Fruit fly (Drosophila melanogaster) whole organism, larva: ENCODE results near the gene CG31076.

Experiments
- noc ChIP-seq: fragments of 200-800 bp; sonication (Bioruptor generic); optimal IDR thresholded peaks from 3 replicates; lab custom pipeline; 2019; ENCODE audit warnings: missing biosample characterization, mild to moderate bottlenecking, missing genetic modification characterization, moderate library complexity

CG31076 gene

DNA sequence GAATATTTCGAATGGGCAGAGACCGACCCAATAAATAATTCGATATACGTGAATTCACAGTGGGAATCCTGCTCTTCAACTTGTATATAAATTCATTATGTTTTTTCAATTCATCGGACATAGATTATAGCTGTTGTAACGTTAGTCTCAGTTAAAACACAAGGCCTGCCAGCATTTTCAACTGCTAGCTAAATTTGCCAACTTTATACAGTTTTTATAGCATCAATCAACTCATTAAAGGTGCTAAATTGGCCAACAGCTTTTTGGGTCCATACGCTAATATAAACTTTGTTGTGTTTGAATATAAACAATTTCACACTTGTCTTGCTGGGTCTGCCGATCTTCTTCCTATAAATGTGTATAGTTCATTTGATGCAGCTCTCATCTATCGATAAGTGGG, 7.5 kb downstream of the CG31076 start:
- no peak for TF ChIP-seq noc (tag; lab: Kevin White, UChicago)

DNA sequence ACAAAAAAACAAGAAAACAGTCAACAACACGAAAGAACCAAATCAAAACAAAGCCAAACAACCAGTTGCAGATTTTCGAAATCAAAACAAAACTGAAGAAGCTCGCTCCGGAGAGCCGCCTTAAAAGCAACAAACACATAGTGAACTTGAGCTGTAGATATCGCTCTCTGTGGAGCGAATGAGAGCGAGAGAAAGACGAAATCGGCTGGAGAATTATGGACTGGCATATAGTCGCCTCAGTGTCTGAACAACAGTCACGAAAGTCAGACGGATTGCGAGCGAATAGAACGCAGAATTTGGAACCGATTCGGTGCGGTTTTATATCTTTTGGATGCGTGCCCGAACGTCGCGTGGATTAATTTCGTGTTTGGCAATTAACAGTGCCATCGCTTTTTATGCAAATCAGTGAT, 9.4 kb downstream of the CG31076 start:
- TF ChIP-seq noc (tag; lab: Kevin White, UChicago): peak; percentile 28

DNA sequence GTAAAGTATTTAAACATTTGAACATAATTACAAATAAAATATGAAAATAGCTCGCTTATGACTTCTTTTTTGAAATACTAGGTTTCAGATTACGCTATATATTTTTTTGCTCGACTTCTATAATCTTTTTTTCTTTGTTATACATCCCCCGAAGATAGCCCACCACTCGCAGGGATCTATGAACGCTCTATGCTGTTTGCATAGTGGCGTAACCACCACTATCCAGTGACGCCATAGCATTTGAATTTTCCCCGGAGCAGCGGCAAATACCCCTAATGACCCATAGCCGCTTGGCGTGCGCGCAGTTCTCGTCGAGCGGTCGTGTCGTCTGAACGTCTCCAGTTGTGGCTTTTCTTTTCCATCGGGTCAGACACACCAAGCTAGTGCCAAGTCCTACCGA, 11.4 kb downstream of the CG31076 start, which contains the start of the genes CG14253 and CG46313:
TSS of gene CG14253 (plus strand) at position 301 of the 400 bp plus-strand sequence.
TSS of gene CG46313 (plus strand) at position 301 of the 400 bp plus-strand sequence.
- TF ChIP-seq noc (tag; lab: Kevin White, UChicago): no peak

DNA sequence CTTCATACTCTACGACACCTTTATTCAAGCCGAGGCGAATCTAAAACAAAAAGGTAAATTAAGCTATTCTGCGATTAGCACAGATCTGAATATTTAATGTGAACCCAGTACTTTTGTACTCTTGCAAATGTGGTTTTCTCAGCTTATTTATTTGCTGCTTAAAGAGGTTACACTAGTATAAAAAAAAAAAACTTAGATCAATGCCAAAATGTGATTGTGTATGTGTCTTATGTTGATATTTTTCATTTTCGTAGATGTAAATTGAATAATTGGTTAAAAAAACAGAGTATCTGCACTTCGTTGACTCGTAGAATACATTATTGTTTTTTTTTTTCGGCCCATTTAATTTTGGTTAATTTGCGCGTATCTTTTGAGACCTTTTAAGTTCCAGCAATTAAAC, 19.9 kb downstream of the CG31076 start:
- TF ChIP-seq noc (tag; lab: Kevin White, UChicago): peak; percentile 77

DNA sequence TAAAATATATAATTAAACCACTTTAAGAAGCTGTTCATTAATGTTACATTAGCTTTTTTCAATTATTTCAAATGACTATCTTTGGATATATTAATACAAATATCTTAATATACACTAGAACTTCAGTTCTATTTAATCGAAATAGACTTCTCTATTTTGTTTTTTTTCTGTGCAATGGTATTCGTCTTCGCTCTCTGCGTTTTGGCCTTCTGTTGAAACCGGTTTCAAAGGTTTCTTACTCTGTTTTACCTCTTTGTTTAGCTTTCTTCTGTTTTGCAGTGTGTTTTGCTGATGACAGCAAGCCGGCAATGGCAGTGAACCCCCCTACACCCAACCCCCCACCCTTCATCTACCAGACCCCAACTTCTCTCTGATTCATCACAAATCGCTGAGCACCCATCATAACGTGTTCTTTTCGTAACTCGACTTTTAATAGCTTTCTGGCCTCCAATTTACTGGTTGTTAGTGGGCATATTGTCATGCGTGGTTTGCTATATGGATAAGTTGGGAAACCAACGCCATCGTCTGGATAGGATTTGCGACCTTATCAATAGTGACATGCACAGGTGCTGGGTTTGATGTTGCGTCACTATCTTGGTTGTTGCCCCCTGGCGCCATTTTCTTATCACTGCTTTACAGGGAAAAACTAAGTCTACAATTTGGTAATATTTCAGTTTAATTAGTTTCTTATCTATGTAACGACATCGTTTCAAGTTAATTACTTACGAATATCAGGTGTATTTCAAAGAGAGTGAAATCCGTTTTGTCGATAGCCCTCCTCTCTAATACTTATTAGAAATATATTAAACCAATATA, 20.6 kb downstream of the CG31076 start:
- peak; percentile 2 for TF ChIP-seq noc (tag; lab: Kevin White, UChicago)

DNA sequence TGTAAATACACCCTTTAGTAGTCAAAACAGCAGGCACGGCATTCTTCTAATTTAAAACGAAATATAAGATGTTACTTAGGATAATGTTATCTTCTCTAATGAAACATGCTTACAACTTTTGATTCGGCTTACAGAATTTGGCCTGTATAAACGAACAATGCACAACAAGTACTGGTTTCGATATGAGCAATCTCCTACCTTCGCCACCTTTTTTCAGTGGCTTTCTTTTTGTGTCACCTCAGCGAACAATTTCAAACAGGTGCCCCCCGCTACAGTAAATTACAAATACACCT, 21.4 kb downstream of the CG31076 start:
- TF ChIP-seq noc (tag; lab: Kevin White, UChicago): no peak

DNA sequence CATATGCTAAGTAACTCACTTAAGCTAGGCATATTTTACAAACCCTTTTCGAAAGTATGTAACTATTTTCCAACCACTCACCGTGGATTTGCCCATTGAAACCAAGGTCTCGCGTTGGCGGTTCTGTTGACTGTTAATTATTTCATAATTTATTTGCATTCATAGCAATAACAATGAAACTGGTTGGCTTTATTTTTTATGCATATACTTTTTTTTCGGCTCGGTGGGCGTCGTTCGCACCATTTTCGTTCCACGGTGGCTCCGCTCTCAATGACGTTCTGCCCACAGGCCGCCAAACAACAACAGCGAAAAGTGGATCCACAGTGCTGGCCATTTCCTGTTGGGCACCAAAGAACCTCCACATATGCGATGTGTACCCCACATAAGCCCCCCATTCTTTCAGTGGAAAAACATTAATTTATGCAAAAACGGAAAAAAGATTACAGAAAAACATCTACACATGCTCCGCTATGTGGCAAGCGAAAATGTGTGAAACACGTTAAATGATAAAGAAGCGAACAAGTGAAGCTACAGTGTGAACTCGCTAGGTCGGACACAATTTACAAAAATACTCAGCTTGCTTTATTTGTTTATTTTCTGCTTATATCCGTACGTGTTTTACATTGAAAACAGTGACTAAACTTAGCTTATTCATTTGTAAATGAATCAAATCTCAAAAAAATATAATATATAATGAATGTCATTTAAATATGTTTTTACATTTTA, 21.9 kb downstream of the CG31076 start:
- peak; percentile 41 for TF ChIP-seq noc (tag; lab: Kevin White, UChicago)

DNA sequence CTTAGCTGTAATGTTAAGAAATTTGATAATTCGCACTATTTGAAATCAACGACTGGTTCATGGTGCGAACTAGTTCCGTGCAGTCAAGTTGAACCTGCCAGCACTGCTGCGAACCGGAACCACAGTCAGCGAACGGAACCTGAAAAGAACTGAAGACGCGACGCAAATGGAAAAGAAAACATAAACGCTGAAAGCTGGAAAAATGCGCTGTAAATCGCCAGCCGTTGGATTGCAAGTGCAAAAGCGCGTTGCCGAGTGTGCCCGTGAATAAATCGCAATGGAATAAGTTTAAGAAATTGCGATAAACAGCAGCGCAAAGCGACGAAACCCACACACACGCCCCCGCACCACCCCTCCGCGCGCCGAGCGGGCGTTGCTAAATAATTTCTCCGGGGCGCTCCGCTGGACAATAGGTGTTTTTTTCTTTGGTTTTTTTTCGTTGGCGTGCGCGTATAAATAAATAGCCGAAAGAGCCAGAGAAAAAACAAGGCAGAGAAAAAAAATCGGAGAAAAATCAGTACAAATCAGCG, 22.8 kb downstream of the CG31076 start, which contains the start of gene CG5521:
TSS of gene CG5521 (plus strand) at position 137 of the 530 bp plus-strand sequence.
- TF ChIP-seq noc (tag; lab: Kevin White, UChicago): peak; percentile 20

DNA sequence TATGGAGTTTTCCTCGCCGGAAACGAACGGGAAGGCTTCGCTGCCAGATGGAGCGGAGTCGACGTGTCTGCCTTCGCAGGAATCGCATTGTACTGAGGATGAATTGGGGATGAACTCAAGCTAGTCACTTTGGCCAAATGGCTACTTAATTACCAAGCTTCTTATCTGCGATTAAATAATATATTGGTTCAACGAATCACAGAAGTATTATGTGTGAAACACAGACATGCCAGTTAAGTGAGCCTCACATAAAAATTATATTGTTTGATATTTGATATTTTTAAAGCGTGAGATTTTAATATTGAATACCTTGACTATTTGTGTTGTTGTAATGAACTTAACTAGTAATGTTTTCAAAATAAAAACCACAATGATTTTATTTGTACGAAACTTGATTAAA, 23.3 kb downstream of the CG31076 start, which contains the start of gene Gr97a:
TSS of gene Gr97a (minus strand) at position 101 of the 400 bp plus-strand sequence.
- no peak for TF ChIP-seq noc (tag; lab: Kevin White, UChicago)

DNA sequence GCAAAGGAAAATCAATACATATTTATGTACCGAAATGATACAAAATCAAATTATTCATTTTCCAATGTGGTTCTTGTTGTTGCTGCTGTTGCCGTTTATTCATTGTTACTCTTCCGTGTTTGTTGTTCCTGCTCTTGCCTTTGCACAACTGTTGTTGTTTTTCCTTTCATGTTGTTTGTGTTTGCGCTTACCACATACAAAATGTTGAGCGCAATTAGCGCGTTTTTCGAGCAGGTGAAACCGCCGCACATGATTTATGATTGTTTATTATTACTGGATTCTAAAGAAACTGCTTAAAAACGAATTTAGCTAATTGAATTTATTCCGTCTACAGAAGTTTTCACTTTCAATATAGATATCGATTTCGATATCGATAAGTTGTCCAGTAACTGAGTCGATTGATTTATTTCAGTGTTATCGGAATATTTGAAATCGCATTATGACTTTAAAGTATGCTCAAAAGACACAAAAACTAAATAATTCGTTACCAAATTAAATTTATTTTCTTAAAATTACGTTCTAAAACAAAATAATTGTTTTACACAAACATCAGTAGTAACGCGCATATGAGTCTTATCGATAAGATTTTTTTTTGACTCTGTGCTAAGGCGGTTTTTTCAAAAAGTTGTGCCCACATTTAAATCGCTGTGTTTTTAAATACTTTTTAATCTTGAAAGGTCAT, 25.1 kb downstream of the CG31076 start, which contains the start of gene Tsp97E:
TSS of gene Tsp97E (minus strand) at position 366 of the 682 bp plus-strand sequence.
- TF ChIP-seq noc (tag; lab: Kevin White, UChicago): no peak

DNA sequence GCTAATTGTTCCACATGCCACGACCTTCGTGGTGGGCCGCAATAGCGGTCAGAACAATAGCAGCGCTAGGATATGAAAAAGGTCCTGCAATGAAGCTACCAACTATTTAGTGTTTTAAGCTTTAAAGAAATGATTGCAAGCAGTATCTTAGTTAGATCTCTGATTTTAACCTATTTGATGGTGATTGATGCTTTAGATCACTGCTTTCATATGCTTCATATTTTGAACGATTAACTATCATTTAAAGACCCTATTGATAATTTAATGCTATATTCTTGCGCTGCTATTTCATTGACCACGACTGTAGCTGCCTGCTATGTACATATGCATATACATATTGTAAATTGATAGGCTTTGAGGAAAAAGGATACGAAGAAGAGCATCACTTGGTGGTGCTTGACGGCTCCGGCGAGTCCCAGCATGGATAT, 25.9 kb downstream of the CG31076 start:
- TF ChIP-seq noc (tag; lab: Kevin White, UChicago): peak; percentile 88

DNA sequence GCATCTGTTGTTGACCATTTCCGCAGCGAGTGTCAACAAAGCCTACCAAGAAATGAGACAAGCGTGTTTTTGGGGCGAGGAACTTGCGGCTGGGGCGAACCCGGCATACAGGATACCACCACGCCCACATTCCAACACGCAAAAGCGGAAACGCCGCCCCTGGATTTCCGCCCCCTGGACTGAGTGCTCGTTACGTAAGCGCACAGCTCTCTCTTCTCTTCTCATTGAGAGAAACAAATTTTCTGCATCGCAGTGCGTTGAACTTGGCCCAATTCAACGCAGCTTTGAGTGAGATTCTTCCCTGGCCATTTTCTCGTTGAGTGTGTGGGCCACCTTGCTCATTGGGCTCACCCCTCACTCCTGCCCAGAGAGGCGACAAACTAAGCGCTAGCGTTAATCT, 29.2 kb downstream of the CG31076 start:
- no peak for TF ChIP-seq noc (tag; lab: Kevin White, UChicago)

DNA sequence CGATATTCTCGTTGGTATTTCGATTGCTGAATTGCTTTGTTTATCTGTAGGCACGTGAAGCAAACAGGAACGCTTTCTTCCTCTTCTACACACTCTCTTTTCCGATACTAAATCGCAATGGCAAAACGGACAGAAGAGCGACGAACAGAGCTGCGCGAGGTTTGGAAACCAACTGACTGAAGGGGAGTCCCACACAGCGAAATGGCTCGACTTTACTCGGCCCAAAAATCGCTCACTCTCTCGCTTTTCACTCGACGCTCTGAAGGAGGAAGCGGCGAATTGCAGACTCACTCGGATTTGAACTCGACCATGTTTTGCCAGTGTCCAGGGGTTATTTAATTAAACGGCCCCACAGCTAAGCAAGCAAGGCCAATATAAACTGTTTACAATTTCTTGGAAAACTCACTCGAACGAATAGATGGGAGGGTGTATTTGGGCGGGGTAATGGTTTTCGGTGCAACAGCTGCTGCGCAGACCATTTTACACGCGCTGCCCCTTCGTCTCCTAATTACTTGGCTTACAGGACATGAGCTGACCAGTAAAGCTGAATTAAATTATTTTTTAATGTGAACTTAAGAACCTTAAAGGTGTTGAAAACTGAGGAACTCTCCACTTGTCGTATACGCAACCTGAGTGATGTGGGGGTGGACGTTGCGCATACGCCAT, 31.2 kb downstream of the CG31076 start, which contains the start of gene CG6330:
TSS of gene CG6330 (minus strand) at position 178 of the 666 bp plus-strand sequence.
- no peak for TF ChIP-seq noc (tag; lab: Kevin White, UChicago)

DNA sequence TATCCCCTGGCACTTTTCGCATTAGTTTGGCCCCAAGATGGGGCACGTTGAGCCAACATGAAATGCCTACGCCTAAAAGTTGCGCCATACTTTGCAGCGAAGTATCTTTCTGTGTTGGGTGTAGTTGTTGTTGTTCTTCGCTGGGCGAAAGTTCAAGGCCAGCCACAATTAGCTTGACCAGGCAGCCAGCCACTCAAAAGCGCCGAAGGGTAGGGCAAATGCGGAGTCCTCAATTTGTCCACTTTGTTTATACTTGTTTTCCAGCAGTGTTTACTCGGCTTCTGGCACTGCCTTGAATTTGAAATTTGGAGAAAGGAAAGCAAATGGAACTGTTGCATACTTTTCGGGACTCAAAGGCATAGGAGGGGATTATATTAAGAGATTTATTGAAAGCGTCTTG, 32.5 kb downstream of the CG31076 start:
- no peak for TF ChIP-seq noc (tag; lab: Kevin White, UChicago)
